Worm (Caenorhabditis elegans): ENCODE results near the gene Y47D7A.2.

DNA sequence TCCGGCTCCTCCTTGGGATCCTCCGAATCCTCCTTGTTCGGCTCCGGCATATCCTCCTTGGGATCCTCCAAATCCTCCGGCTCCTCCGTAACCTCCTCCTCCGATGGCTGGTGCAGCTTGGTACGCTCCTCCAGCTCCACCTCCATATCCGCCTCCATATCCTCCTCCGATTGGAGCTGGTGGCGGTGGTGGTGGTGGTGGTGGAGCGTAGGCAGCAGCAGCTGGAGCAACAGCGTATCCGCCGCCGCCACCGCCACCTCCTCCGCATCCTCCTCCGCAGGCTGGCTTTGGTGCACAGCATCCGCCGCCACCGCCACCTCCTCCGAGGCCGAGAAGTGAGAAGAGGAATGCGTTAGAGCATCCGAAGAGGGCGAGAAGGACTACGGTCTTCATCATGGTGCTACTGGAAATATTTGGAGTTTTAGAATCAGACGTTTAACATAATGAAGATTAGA, 12.7 kb downstream of the Y47D7A.2 start, which contains the start of gene Y47D7A.15:
- no peak for TF ChIP-seq med-1 (GFP tag; optimal IDR thresholded peaks at IDR 0.05; ENCODE audit: insufficient read depth)
- no peak for TF ChIP-seq ref-1 (GFP tag; conservative IDR thresholded peaks at IDR 0.05)
- TF ChIP-seq cog-1 (tag; optimal IDR thresholded peaks at IDR 0.05), result no peak
